Fruit fly (Drosophila melanogaster): Measurements from ENCODE around the gene fiz.

- no peak for TF ChIP-seq Sox14 (GFP tag; optimal IDR thresholded peaks at IDR 0.05)
- TF ChIP-seq CG6276 (GFP tag; optimal IDR thresholded peaks at IDR 0.05): no peak
- TF ChIP-seq acj6 (GFP tag; optimal IDR thresholded peaks at IDR 0.05): no peak
- no peak for TF ChIP-seq Sox102F (GFP tag; optimal IDR thresholded peaks at IDR 0.05)
- TF ChIP-seq CG4318 (GFP tag; optimal IDR thresholded peaks at IDR 0.05): no peak
- no peak for TF ChIP-seq CG16779 (tag; optimal IDR thresholded peaks at IDR 0.05)
- no peak for TF ChIP-seq Hr4 (GFP tag; optimal IDR thresholded peaks at IDR 0.05)
- TF ChIP-seq CG1621 (tag; optimal IDR thresholded peaks at IDR 0.05): no peak
- no peak for TF ChIP-seq CG11902 (GFP tag; optimal IDR thresholded peaks at IDR 0.05)
- no peak for TF ChIP-seq Smox (GFP tag; optimal IDR thresholded peaks at IDR 0.05)
- TF ChIP-seq spab (GFP tag; optimal IDR thresholded peaks at IDR 0.05): no peak
- TF ChIP-seq salr (GFP tag; optimal IDR thresholded peaks at IDR 0.05): no peak
Observed at dm6 chrX:14893872-14894271, 15.6 kb downstream of the fiz start.

Data from whole organism, prepupa.